Worm (Caenorhabditis elegans) whole organism, L4 larva: ENCODE results near the gene gbf-1.
"Not testable (repeated sequence)": the region's sequence is repeated elsewhere in the genome, so short reads cannot be mapped to it uniquely, and the experiment has no call there.

Source experiments
- D1046.2 ChIP-seq: fragments of 200-800 bp; sonication (Bioruptor generic); IDR thresholded peaks from 2 replicates; pipeline ENCODE4 v1.3.6; 2022; ENCODE audit warnings: missing genetic modification characterization, missing compliant biosample characterization
- Y5F2A.4 ChIP-seq: fragments of 200-800 bp; sonication (Bioruptor generic); optimal IDR thresholded peaks from 2 replicates; lab custom pipeline; 2018; ENCODE audit warnings: mild to moderate bottlenecking, missing genetic modification characterization, missing compliant biosample characterization
- ZK546.5 ChIP-seq, 2 experiments: sonication (generic microtip); optimal IDR thresholded peaks; 2 replicates each; lab custom pipeline; 2017; ENCODE audit warnings: missing biosample characterization in 2 of 2, missing genetic modification characterization in 2 of 2
- fkh-10 ChIP-seq: fragments of 150-350 bp; optimal IDR thresholded peaks from 2 replicates; lab custom pipeline; 2014; ENCODE audit warnings: missing biosample characterization, missing genetic modification reagents, missing genetic modification characterization
- mdl-1 ChIP-seq, 2 experiments: fragments of 150-350 bp in 1 of 2; sonication (generic microtip) in 1 of 2; optimal IDR thresholded peaks; 2 replicates each; lab custom pipeline; 2014 to 2017; ENCODE audit warnings: missing biosample characterization in 2 of 2, missing genetic modification characterization in 2 of 2
- pha-4 ChIP-seq, 2 experiments: fragments of 150-350 bp in 1 of 2; fragments of 200-800 bp in 1 of 2; sonication (Bioruptor generic) in 1 of 2; IDR thresholded peaks in 1 of 2; optimal IDR thresholded peaks in 1 of 2; 2 replicates each; pipeline versions ENCODE4 v1.3.6 to Lab custom; 2014 to 2022; ENCODE audit warnings: missing genetic modification characterization in 2 of 2, missing genetic modification reagents in 2 of 2, missing biosample characterization in 1 of 2, missing compliant biosample characterization in 1 of 2
- pqm-1 ChIP-seq: sonication (generic microtip); optimal IDR thresholded peaks from 2 replicates; lab custom pipeline; 2017; ENCODE audit warnings: missing biosample characterization, missing genetic modification characterization
- snpc-1.2 ChIP-seq: fragments of 200-800 bp; sonication (Bioruptor generic); IDR thresholded peaks from 2 replicates; pipeline ENCODE4 v1.3.6; 2022; ENCODE audit warnings: missing genetic modification reagents, missing genetic modification characterization, missing compliant biosample characterization

DNA sequence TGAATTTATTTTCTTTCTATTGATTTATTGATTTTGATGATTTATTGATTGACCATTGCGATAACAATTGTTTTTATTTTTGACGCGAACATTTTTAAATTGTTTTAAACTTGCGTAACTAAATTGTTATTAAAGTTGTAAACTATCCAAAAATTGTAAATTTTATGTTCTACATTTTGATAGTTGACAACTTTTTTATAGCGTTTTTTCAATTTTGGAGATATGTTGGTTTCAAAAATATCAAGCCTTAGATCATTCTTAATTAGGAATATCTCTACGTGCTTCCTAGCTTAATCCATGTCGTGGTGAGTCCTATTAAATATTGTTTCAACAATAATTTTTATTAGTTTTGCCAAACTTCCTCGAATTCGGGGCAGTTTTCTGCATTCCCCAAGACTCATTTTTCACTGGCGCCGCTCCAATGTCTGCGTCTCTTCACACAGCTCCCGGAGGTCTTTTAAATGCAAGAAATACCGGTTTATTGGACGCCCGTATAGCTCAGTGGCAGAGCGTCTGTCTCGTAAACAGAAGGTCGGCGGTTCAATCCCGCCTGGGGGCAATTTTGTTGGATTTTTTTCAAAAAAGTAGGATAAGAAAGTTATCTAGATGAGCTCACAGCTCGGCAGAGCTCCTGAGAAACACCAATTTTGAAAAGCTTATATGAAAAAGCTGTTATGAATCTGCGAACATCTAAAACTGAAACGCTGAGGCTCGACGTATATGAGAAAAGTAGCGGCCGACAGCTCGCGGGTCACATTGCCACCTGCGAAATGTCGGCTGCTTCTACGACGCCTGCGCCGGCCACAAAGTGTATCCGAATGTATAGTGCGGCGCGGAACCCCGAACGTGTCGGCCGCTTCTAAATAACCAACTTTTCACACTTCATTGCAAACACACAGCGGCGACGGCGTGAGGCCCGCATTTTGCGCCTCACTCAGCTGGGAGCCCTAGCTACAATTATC lies 19.1 kb upstream of the gbf-1 start, which contains the start of gene C24H11.2:
- TF ChIP-seq pha-4 (GFP tag; IDR thresholded peaks at IDR 0.05; lab: Robert Waterston, UW) (peak; percentile 91), snpc-1.2 (GFP tag; lab: Robert Waterston, UW) (peak; percentile 79), D1046.2 (GFP tag; lab: Robert Waterston, UW) (peak; percentile 90), Y5F2A.4 (peak; percentile 58)
- not testable (repeated sequence) for TF ChIP-seq pha-4 (tag; optimal IDR thresholded peaks at IDR 0.05; lab: Kevin White, UChicago); fkh-10 (GFP tag; lab: Kevin White, UChicago); ZK546.5 (tag; optimal IDR thresholded peaks at IDR 0.05; lab: Kevin White, UChicago); mdl-1 (tag; optimal IDR thresholded peaks at IDR 0.05; lab: Kevin White, UChicago); pqm-1 (tag; lab: Kevin White, UChicago)
